Worm (Caenorhabditis elegans) whole organism, midembryonic: ENCODE measurements around the gene ndua-1.

Source experiments
- T22C8.4 ChIP-seq: fragments of 200-800 bp; sonication (Bioruptor generic); IDR thresholded peaks from 2 replicates; pipeline ENCODE4 v1.3.6; 2022; ENCODE audit warnings: missing genetic modification characterization, missing compliant biosample characterization
- cog-1 ChIP-seq: sonication (generic microtip); optimal IDR thresholded peaks from 2 replicates; lab custom pipeline; 2016; ENCODE audit warnings: missing genetic modification characterization, missing compliant biosample characterization
- flt-1 ChIP-seq: fragments of 200-800 bp; sonication (Bioruptor generic); IDR thresholded peaks from 2 replicates; pipeline ENCODE4 v1.3.6; 2022; ENCODE audit warnings: missing genetic modification characterization, missing compliant biosample characterization
- klf-2 ChIP-seq: fragments of 200-800 bp; sonication (Bioruptor generic); conservative IDR thresholded peaks from 2 replicates; pipeline ENCODE4 v1.3.6; 2022; ENCODE audit warnings: missing genetic modification reagents, missing genetic modification characterization, missing compliant biosample characterization
- med-1 ChIP-seq: sonication (generic microtip); optimal IDR thresholded peaks from 2 replicates; lab custom pipeline; 2017; ENCODE audit warnings: missing genetic modification characterization, mild to moderate bottlenecking, missing compliant biosample characterization, antibody characterized with exemption, missing genetic modification reagents; ENCODE audit not compliant: insufficient read depth
- ref-1 ChIP-seq: fragments of 200-800 bp; sonication (Bioruptor generic); conservative IDR thresholded peaks from 2 replicates; pipeline ENCODE4 v1.3.6; 2022; ENCODE audit warnings: missing genetic modification reagents, missing genetic modification characterization, missing compliant biosample characterization
- tab-1 ChIP-seq: fragments of 200-800 bp; sonication (Bioruptor generic); IDR thresholded peaks from 2 replicates; pipeline ENCODE4 v1.3.6; 2022; ENCODE audit warnings: missing genetic modification characterization, missing compliant biosample characterization
- ztf-23 ChIP-seq: fragments of 200-800 bp; sonication (Bioruptor generic); IDR thresholded peaks from 2 replicates; pipeline ENCODE4 v1.3.6; 2022; ENCODE audit warnings: missing genetic modification reagents, missing genetic modification characterization, missing compliant biosample characterization
- ztf-29 ChIP-seq: fragments of 200-800 bp; sonication (Bioruptor generic); IDR thresholded peaks from 2 replicates; pipeline ENCODE4 v1.3.6; 2022; ENCODE audit warnings: missing genetic modification reagents, missing genetic modification characterization, missing compliant biosample characterization

Gene ndua-1

ce11 chrV:20820033-20820432 is 31.7 kb downstream of the ndua-1 start, which contains the start of gene T03D8.6:
TSS of gene T03D8.6 (minus strand) at chrV:20820330.
- TF ChIP-seq ref-1 (GFP tag; lab: Robert Waterston, UW) (no peak), ztf-23 (GFP tag; lab: Robert Waterston, UW) (no peak), flt-1 (GFP tag; lab: Robert Waterston, UW) (no peak), ztf-29 (no peak), med-1 (GFP tag; lab: Kevin White, UChicago) (no peak), klf-2 (GFP tag; lab: Robert Waterston, UW) (no peak), T22C8.4 (GFP tag; lab: Robert Waterston, UW) (no peak)

ce11 chrV:20815842-20816241 is 35.9 kb downstream of the ndua-1 start, which contains the start of gene sshk-1:
TSS of gene sshk-1 (plus strand) at chrV:20816142.
- TF ChIP-seq ztf-29 = no peak
- TF ChIP-seq tab-1 = no peak
- no peak for TF ChIP-seq ztf-23 (GFP tag; lab: Robert Waterston, UW)
- TF ChIP-seq ref-1 (GFP tag; lab: Robert Waterston, UW) = no peak
- no peak for TF ChIP-seq med-1 (GFP tag; lab: Kevin White, UChicago)
- TF ChIP-seq T22C8.4 (GFP tag; lab: Robert Waterston, UW) = no peak
- TF ChIP-seq flt-1 (GFP tag; lab: Robert Waterston, UW) = no peak
- no peak for TF ChIP-seq klf-2 (GFP tag; lab: Robert Waterston, UW)
- TF ChIP-seq cog-1 (tag; lab: Kevin White, UChicago) = no peak

ce11 chrV:20814424-20814823 is 37.3 kb downstream of the ndua-1 start, which contains the start of gene Y44A6D.7:
TSS of gene Y44A6D.7 (plus strand) at chrV:20814724.
- TF ChIP-seq klf-2 (GFP tag; lab: Robert Waterston, UW) = no peak
- no peak for TF ChIP-seq tab-1

- no peak for TF ChIP-seq ref-1 (GFP tag; lab: Robert Waterston, UW)
- TF ChIP-seq med-1 (GFP tag; lab: Kevin White, UChicago) = no peak
- TF ChIP-seq tab-1 = no peak
- TF ChIP-seq klf-2 (GFP tag; lab: Robert Waterston, UW) = no peak
- no peak for TF ChIP-seq T22C8.4 (GFP tag; lab: Robert Waterston, UW)
- no peak for TF ChIP-seq ztf-23 (GFP tag; lab: Robert Waterston, UW)
- TF ChIP-seq ztf-29 = no peak
- TF ChIP-seq cog-1 (tag; lab: Kevin White, UChicago) = no peak
- TF ChIP-seq flt-1 (GFP tag; lab: Robert Waterston, UW) = no peak
These were observed 38.1 kb downstream of the ndua-1 start for ce11 chrV:20813646-20814045.

ce11 chrV:20807038-20807437 is 44.7 kb downstream of the ndua-1 start, which contains the start of gene Y44A6D.6:
TSS of gene Y44A6D.6 (plus strand) at chrV:20807338.
- no peak for TF ChIP-seq tab-1
- no peak for TF ChIP-seq T22C8.4 (GFP tag; lab: Robert Waterston, UW)
- TF ChIP-seq klf-2 (GFP tag; lab: Robert Waterston, UW) = no peak
- TF ChIP-seq ref-1 (GFP tag; lab: Robert Waterston, UW) = no peak
- no peak for TF ChIP-seq med-1 (GFP tag; lab: Kevin White, UChicago)
- TF ChIP-seq flt-1 (GFP tag; lab: Robert Waterston, UW) = no peak
- TF ChIP-seq ztf-29 = no peak
- no peak for TF ChIP-seq ztf-23 (GFP tag; lab: Robert Waterston, UW)
- TF ChIP-seq cog-1 (tag; lab: Kevin White, UChicago) = no peak

- no peak for TF ChIP-seq ref-1 (GFP tag; lab: Robert Waterston, UW)
- TF ChIP-seq T22C8.4 (GFP tag; lab: Robert Waterston, UW) = no peak
- TF ChIP-seq cog-1 (tag; lab: Kevin White, UChicago) = no peak
- no peak for TF ChIP-seq tab-1
- TF ChIP-seq med-1 (GFP tag; lab: Kevin White, UChicago) = no peak
- no peak for TF ChIP-seq klf-2 (GFP tag; lab: Robert Waterston, UW)
- no peak for TF ChIP-seq ztf-23 (GFP tag; lab: Robert Waterston, UW)
These were observed 48.8 kb downstream of the ndua-1 start, which contains the start of gene Y44A6D.5 for ce11 chrV:20802906-20803305. TSS of gene Y44A6D.5 (minus strand) at chrV:20803006.
